Fruit fly (Drosophila melanogaster) whole organism, pupa: ENCODE measurements around the gene pho.
A peak's percentile ranks its signal among the peaks of the same experiment; 100 is the strongest.

Experiments
- CG10348 ChIP-seq: fragments of 200-800 bp; sonication (Bioruptor generic); IDR thresholded peaks from 2 replicates; pipeline ENCODE4 v1.3.6; 2022; ENCODE audit warnings: missing biosample characterization, missing genetic modification characterization
- CG12605 ChIP-seq: fragments of 200-800 bp; sonication (Bioruptor generic); IDR thresholded peaks from 2 replicates; pipeline ENCODE4 v1.3.6; 2022; ENCODE audit warnings: missing biosample characterization, missing genetic modification characterization
- CG13204 ChIP-seq: fragments of 200-800 bp; sonication (Bioruptor generic); optimal IDR thresholded peaks from 2 replicates; lab custom pipeline; 2018; ENCODE audit warnings: missing biosample characterization, mild to moderate bottlenecking, missing genetic modification characterization, moderate library complexity
- CG14655 ChIP-seq: fragments of 200-800 bp; sonication (Bioruptor generic); optimal IDR thresholded peaks from 3 replicates; lab custom pipeline; 2017; ENCODE audit warnings: mild to moderate bottlenecking, missing biosample characterization, missing genetic modification reagents, missing genetic modification characterization
- CG15710 ChIP-seq: fragments of 200-800 bp; sonication (Bioruptor generic); optimal IDR thresholded peaks from 2 replicates; lab custom pipeline; 2018; ENCODE audit warnings: missing biosample characterization, mild to moderate bottlenecking, missing genetic modification characterization, moderate library complexity
- CG17806 ChIP-seq: fragments of 200-800 bp; sonication (Bioruptor generic); optimal IDR thresholded peaks from 2 replicates; lab custom pipeline; 2018; ENCODE audit warnings: missing biosample characterization, mild to moderate bottlenecking, missing genetic modification characterization, moderate library complexity
- CG32121 ChIP-seq: fragments of 200-800 bp; sonication (Bioruptor generic); IDR thresholded peaks from 2 replicates; pipeline ENCODE4 v1.3.6; 2022; ENCODE audit warnings: missing biosample characterization, missing genetic modification characterization
- CG34367 ChIP-seq: fragments of 200-800 bp; sonication (Bioruptor generic); optimal IDR thresholded peaks from 2 replicates; lab custom pipeline; 2018; ENCODE audit warnings: missing biosample characterization, mild to moderate bottlenecking, missing genetic modification characterization
- CG4496 ChIP-seq: fragments of 200-800 bp; sonication (Bioruptor generic); IDR thresholded peaks from 3 replicates; pipeline ENCODE4 v1.3.6; 2022; ENCODE audit warnings: missing biosample characterization, missing genetic modification characterization
- CG8159 ChIP-seq: fragments of 200-800 bp; sonication (Bioruptor generic); optimal IDR thresholded peaks from 3 replicates; lab custom pipeline; 2018; ENCODE audit warnings: missing biosample characterization, mild to moderate bottlenecking, missing genetic modification characterization, moderate library complexity
- CG8301 ChIP-seq: fragments of 200-800 bp; sonication (Bioruptor generic); optimal IDR thresholded peaks from 2 replicates; lab custom pipeline; 2018; ENCODE audit warnings: missing biosample characterization, mild to moderate bottlenecking, missing genetic modification characterization
- CG9948 ChIP-seq: fragments of 200-800 bp; sonication (Bioruptor generic); optimal IDR thresholded peaks from 2 replicates; lab custom pipeline; 2018; ENCODE audit warnings: missing biosample characterization, mild to moderate bottlenecking, missing genetic modification characterization, moderate library complexity
- D1 ChIP-seq: fragments of 200-800 bp; sonication (Bioruptor generic); optimal IDR thresholded peaks from 2 replicates; lab custom pipeline; 2018; ENCODE audit warnings: missing biosample characterization, mild to moderate bottlenecking, missing genetic modification characterization, moderate library complexity
- EcR ChIP-seq: fragments of 200-800 bp; sonication (Bioruptor generic); optimal IDR thresholded peaks from 3 replicates; lab custom pipeline; 2019; ENCODE audit warnings: missing biosample characterization, missing genetic modification characterization, mild to moderate bottlenecking, moderate library complexity, missing genetic modification reagents
- Ets98B ChIP-seq: fragments of 200-800 bp; sonication (Bioruptor generic); IDR thresholded peaks from 2 replicates; pipeline ENCODE4 v1.3.6; 2022; ENCODE audit warnings: missing biosample characterization, missing genetic modification characterization
- Pif1A ChIP-seq: fragments of 200-800 bp; sonication (Bioruptor generic); optimal IDR thresholded peaks from 3 replicates; lab custom pipeline; 2016; ENCODE audit warnings: missing biosample characterization, missing genetic modification characterization
- Pif1B ChIP-seq: fragments of 200-800 bp; sonication (Bioruptor generic); optimal IDR thresholded peaks from 3 replicates; lab custom pipeline; 2016; ENCODE audit warnings: missing biosample characterization, missing genetic modification characterization
- Snoo ChIP-seq: fragments of 200-800 bp; sonication (Bioruptor generic); optimal IDR thresholded peaks from 3 replicates; lab custom pipeline; 2017; ENCODE audit warnings: missing biosample characterization, mild to moderate bottlenecking, missing genetic modification characterization, inconsistent platforms
- fd96Ca ChIP-seq: fragments of 200-800 bp; sonication (Bioruptor generic); IDR thresholded peaks from 3 replicates; pipeline ENCODE4 v1.3.6; 2022; ENCODE audit warnings: missing biosample characterization, missing genetic modification characterization
- gl ChIP-seq: fragments of 200-800 bp; sonication (Bioruptor generic); optimal IDR thresholded peaks from 2 replicates; lab custom pipeline; 2018; ENCODE audit warnings: missing biosample characterization, mild to moderate bottlenecking, missing genetic modification characterization
- rn ChIP-seq: fragments of 200-800 bp; sonication (Bioruptor generic); IDR thresholded peaks from 2 replicates; pipeline ENCODE4 v1.3.6; 2022; ENCODE audit warnings: missing biosample characterization, missing genetic modification characterization

The pho gene

dm6 chr4:1181591-1182125, at the start of gene pho:
Gene pho (minus strand): TSS chr4:1181628.
- TF ChIP-seq CG4496 (GFP tag; lab: Robert Waterston, UW) (no peak), CG8159 (tag; lab: Kevin White, UChicago) (no peak), Pif1B (no peak), CG17806 (tag; lab: Kevin White, UChicago) (no peak), Pif1A (GFP tag; lab: Kevin White, UChicago) (no peak), CG14655 (no peak), CG8301 (tag; lab: Kevin White, UChicago) (no peak), CG34367 (tag; lab: Kevin White, UChicago) (no peak), CG12605 (GFP tag; lab: Robert Waterston, UW) (no peak), fd96Ca (GFP tag; lab: Robert Waterston, UW) (no peak), Ets98B (GFP tag; lab: Robert Waterston, UW) (no peak), Snoo (tag; lab: Kevin White, UChicago) (peak; percentile 28), CG15710 (no peak), CG9948 (tag; lab: Kevin White, UChicago) (no peak), CG13204 (GFP tag; lab: Kevin White, UChicago) (no peak), rn (GFP tag; lab: Robert Waterston, UW) (no peak), CG10348 (GFP tag; lab: Robert Waterston, UW) (no peak), D1 (tag; lab: Kevin White, UChicago) (peak; percentile 60)

- TF ChIP-seq CG4496 (GFP tag; lab: Robert Waterston, UW): no peak
- no peak for TF ChIP-seq CG32121
- TF ChIP-seq Snoo (tag; lab: Kevin White, UChicago): no peak
- TF ChIP-seq CG8159 (tag; lab: Kevin White, UChicago): no peak
- TF ChIP-seq rn (GFP tag; lab: Robert Waterston, UW): no peak
- TF ChIP-seq CG8301 (tag; lab: Kevin White, UChicago): no peak
- TF ChIP-seq CG12605 (GFP tag; lab: Robert Waterston, UW): no peak
- peak; percentile 64 for TF ChIP-seq D1 (tag; lab: Kevin White, UChicago)
- TF ChIP-seq, all 21 proteins: peak for 1
Measured at dm6 chr4:1230564-1230964, 49.1 kb upstream of the pho start, which contains the start of the genes Dyrk3 and Cadps. Gene Dyrk3 (minus strand): TSS chr4:1230713. Gene Cadps (plus strand): TSS chr4:1230837.

dm6 chr4:1225185-1225584, 43.8 kb upstream of the pho start:
- TF ChIP-seq Pif1B (no peak), rn (GFP tag; lab: Robert Waterston, UW) (no peak), CG14655 (no peak), CG8301 (tag; lab: Kevin White, UChicago) (no peak), gl (tag; lab: Kevin White, UChicago) (no peak), CG8159 (tag; lab: Kevin White, UChicago) (no peak), fd96Ca (GFP tag; lab: Robert Waterston, UW) (no peak), Snoo (tag; lab: Kevin White, UChicago) (no peak), CG13204 (GFP tag; lab: Kevin White, UChicago) (no peak), CG12605 (GFP tag; lab: Robert Waterston, UW) (no peak), Pif1A (GFP tag; lab: Kevin White, UChicago) (no peak), Ets98B (GFP tag; lab: Robert Waterston, UW) (no peak), CG4496 (GFP tag; lab: Robert Waterston, UW) (no peak), D1 (tag; lab: Kevin White, UChicago) (no peak), CG34367 (tag; lab: Kevin White, UChicago) (no peak), CG17806 (tag; lab: Kevin White, UChicago) (no peak)
- TF ChIP-seq, all 21 proteins: peak for 0

dm6 chr4:1224232-1224631, 42.8 kb upstream of the pho start:
- no peak for TF ChIP-seq EcR (GFP tag; lab: Kevin White, UChicago)
- TF ChIP-seq CG12605 (GFP tag; lab: Robert Waterston, UW): no peak
- TF ChIP-seq CG15710: no peak
- no peak for TF ChIP-seq CG34367 (tag; lab: Kevin White, UChicago)
- no peak for TF ChIP-seq Ets98B (GFP tag; lab: Robert Waterston, UW)
- TF ChIP-seq CG13204 (GFP tag; lab: Kevin White, UChicago): no peak
- no peak for TF ChIP-seq CG4496 (GFP tag; lab: Robert Waterston, UW)
- TF ChIP-seq Snoo (tag; lab: Kevin White, UChicago): no peak
- no peak for TF ChIP-seq CG32121
- no peak for TF ChIP-seq fd96Ca (GFP tag; lab: Robert Waterston, UW)
- TF ChIP-seq D1 (tag; lab: Kevin White, UChicago): no peak
- no peak for TF ChIP-seq gl (tag; lab: Kevin White, UChicago)
- no peak for TF ChIP-seq rn (GFP tag; lab: Robert Waterston, UW)
- TF ChIP-seq CG8159 (tag; lab: Kevin White, UChicago): no peak
- TF ChIP-seq CG17806 (tag; lab: Kevin White, UChicago): no peak
- no peak for TF ChIP-seq Pif1A (GFP tag; lab: Kevin White, UChicago)
- TF ChIP-seq Pif1B: no peak
- no peak for TF ChIP-seq CG10348 (GFP tag; lab: Robert Waterston, UW)
- TF ChIP-seq CG8301 (tag; lab: Kevin White, UChicago): no peak

- TF ChIP-seq Snoo (tag; lab: Kevin White, UChicago): no peak
- peak; percentile 71 for TF ChIP-seq D1 (tag; lab: Kevin White, UChicago)
Measured at dm6 chr4:1218723-1219398, 37.4 kb upstream of the pho start.
